Fruit fly (Drosophila melanogaster) Kc167 (cell line): Measurements from ENCODE around the gene CG42727.

Experiments used
- Myc ChIP-seq: fragments of >200 bp; optimal IDR thresholded peaks from 2 replicates; lab custom pipeline; 2017; ENCODE audit warnings: missing external identifiers
- Sin3A ChIP-seq: fragments of >200 bp; optimal IDR thresholded peaks from 2 replicates; lab custom pipeline; 2018; ENCODE audit warnings: missing external identifiers
- h ChIP-seq: fragments of >200 bp; optimal IDR thresholded peaks from 3 replicates; lab custom pipeline; 2018; ENCODE audit warnings: missing external identifiers
- insv ChIP-seq: fragments of >200 bp; optimal IDR thresholded peaks from 3 replicates; lab custom pipeline; 2018; ENCODE audit warnings: missing external identifiers
- psq ChIP-seq: fragments of >200 bp; optimal IDR thresholded peaks from 2 replicates; lab custom pipeline; 2017; ENCODE audit warnings: missing external identifiers
- ttk ChIP-seq: sonication (Bioruptor generic); optimal IDR thresholded peaks from 2 replicates; lab custom pipeline; 2017; ENCODE audit warnings: missing external identifiers

The CG42727 gene

dm6 chr3R:15347822-15348221 lies at the start of gene CG42727, which contains the start of gene CG42726:
TSS of gene CG42727 (plus strand) at chr3R:15348048.
TSS of gene CG42726 (plus strand) at chr3R:15348048.
- TF ChIP-seq Sin3A (lab: Kevin White, UChicago) (no peak), insv (lab: Kevin White, UChicago) (no peak), psq (lab: Kevin White, UChicago) (no peak), ttk (no peak), Myc (no peak), h (lab: Kevin White, UChicago) (no peak)

DNA sequence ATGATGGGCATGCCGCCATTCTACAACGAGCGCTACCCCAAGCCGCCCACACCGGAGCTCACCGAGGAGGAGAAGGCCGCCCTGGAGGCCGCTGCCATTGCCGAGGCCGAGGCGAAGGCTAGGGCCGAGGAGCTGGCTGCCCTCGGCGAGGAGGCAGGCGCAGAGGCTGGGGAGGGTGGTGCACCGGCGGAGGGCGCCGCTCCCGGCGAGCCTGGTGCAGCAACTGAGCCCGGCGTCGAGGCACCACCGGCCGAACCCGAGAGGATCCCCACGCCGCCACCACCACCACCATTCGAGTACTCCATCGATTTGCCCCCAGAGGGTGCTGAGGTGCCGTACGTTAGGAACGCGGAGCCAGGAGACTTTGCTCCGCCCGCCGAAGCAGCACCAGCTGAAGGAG lies 42.6 kb upstream of the CG42727 start:
- TF ChIP-seq insv (lab: Kevin White, UChicago): no peak
- TF ChIP-seq Sin3A (lab: Kevin White, UChicago): no peak
- no peak for TF ChIP-seq ttk
- no peak for TF ChIP-seq psq (lab: Kevin White, UChicago)
- no peak for TF ChIP-seq h (lab: Kevin White, UChicago)
- no peak for TF ChIP-seq Myc

DNA sequence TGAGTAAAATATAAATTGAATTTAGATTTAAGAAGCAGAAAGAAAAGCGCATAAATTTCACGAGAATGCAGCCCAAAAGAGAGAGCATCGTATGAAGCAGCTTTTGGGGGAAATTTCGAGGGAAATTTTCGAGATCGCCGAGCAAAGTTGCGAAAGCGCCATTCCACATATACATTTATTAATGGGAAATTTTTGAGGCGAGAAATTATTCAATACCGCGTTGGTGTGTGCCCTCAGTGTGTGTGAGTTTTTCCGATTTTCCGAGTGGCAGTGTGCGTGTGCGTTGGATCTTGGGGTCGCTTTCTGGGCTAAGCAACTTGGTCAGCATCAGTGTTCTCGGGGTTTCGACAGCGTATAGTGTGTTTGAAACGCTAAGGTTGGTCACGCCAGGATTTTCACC lies 37.9 kb upstream of the CG42727 start, which contains the start of gene Tm2:
Gene Tm2 (plus strand): TSS at position 270 of the 400 bp plus-strand sequence.
- no peak for TF ChIP-seq Sin3A (lab: Kevin White, UChicago)

DNA sequence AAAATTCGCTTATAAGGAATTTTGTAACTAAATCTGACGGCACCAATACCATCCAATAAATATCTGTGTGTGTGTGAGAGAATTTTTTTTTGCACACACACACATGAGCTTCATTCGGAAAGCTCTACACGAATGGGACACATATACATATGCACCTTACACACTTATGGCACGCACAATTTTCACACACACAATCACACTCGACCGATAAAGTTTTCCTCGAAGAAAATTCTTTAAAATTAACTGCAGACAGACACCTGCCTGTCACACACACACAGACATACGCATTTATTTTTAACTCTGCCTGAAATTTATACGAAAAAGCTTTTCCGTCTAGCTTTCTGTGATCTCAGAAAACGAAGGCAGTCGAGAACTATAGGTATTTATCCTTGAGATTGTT lies 37.2 kb upstream of the CG42727 start:
- TF ChIP-seq psq (lab: Kevin White, UChicago) (no peak), Sin3A (lab: Kevin White, UChicago) (no peak), insv (lab: Kevin White, UChicago) (no peak), ttk (no peak), h (lab: Kevin White, UChicago) (no peak), Myc (no peak)

dm6 chr3R:15313836-15314235 lies 34.0 kb upstream of the CG42727 start:
- TF ChIP-seq Myc (no peak), h (lab: Kevin White, UChicago) (no peak), psq (lab: Kevin White, UChicago) (no peak), insv (lab: Kevin White, UChicago) (no peak), ttk (no peak), Sin3A (lab: Kevin White, UChicago) (no peak)

dm6 chr3R:15316326-15316725 lies 31.5 kb upstream of the CG42727 start, which contains the start of gene CG14866:
TSS of gene CG14866 (plus strand) at chr3R:15316471.
- TF ChIP-seq insv (lab: Kevin White, UChicago): no peak

- TF ChIP-seq insv (lab: Kevin White, UChicago) (no peak), h (lab: Kevin White, UChicago) (no peak), ttk (no peak), Sin3A (lab: Kevin White, UChicago) (no peak), Myc (no peak), psq (lab: Kevin White, UChicago) (no peak)
Measured at dm6 chr3R:15319912-15320746, 27.7 kb upstream of the CG42727 start, which contains the start of the genes CG6276 and CG44040. TSS of gene CG6276 (minus strand) at chr3R:15320069. TSS of gene CG44040 (plus strand) at chr3R:15320378.

DNA sequence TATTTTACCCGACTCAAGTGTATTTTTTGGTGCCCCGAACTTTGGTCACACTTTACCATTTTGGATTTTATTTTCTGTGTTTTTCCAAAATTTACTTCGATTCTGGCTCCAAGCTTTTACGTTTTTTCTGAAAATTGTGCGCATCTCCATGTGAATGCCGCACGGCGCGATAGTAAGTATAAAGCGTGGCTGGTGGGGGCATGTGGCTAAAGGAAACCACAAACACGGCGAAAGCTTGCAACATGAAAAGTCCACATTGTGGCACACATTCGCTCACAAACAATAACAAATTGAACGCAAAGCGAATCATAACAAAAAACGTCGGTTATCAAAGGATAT lies 27.1 kb upstream of the CG42727 start, which contains the start of gene ear:
Gene ear (plus strand): TSS at position 10 of the 339 bp plus-strand sequence.
- TF ChIP-seq h (lab: Kevin White, UChicago) (no peak), psq (lab: Kevin White, UChicago) (no peak), ttk (no peak)

- TF ChIP-seq ttk (no peak), h (lab: Kevin White, UChicago) (no peak), insv (lab: Kevin White, UChicago) (no peak), psq (lab: Kevin White, UChicago) (no peak), Myc (no peak), Sin3A (lab: Kevin White, UChicago) (no peak)
Measured at dm6 chr3R:15328083-15328779, 19.6 kb upstream of the CG42727 start, which contains the start of the genes CG6236 and ea. TSS of gene CG6236 (minus strand) at chr3R:15328269. TSS of gene ea (plus strand) at chr3R:15328729.

- TF ChIP-seq Sin3A (lab: Kevin White, UChicago) (no peak), Myc (no peak), psq (lab: Kevin White, UChicago) (no peak), ttk (no peak), insv (lab: Kevin White, UChicago) (no peak), h (lab: Kevin White, UChicago) (no peak)
Measured at dm6 chr3R:15330472-15330871, 17.4 kb upstream of the CG42727 start, which contains the start of gene mRpL9. TSS of gene mRpL9 (plus strand) at chr3R:15330738.

DNA sequence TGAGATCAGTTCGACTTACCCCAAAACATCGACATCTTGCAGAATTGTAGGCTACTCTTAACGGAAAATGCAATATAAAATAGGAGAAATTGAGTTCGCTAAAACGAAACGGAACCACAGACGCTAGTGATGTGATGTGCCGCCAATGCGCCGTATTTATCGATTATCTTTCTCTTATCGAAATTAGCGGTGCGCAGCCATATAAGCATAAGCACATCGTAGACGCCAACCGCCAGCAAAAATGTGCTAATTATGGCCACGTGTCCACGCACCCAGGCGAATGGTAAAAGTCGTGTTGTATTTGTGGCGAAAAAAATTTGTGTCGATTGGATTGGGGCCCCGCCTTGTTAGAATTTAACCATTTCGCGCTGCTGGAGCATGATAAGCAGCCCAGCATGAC lies 14.9 kb upstream of the CG42727 start, which contains the start of the genes Fkbp39 and Cyfip:
Gene Fkbp39 (minus strand): TSS at position 140 of the 400 bp plus-strand sequence.
Gene Cyfip (plus strand): TSS at position 273 of the 400 bp plus-strand sequence.
- TF ChIP-seq insv (lab: Kevin White, UChicago): no peak
- TF ChIP-seq Sin3A (lab: Kevin White, UChicago): no peak
- TF ChIP-seq h (lab: Kevin White, UChicago): no peak
- no peak for TF ChIP-seq psq (lab: Kevin White, UChicago)
- no peak for TF ChIP-seq ttk
- no peak for TF ChIP-seq Myc

DNA sequence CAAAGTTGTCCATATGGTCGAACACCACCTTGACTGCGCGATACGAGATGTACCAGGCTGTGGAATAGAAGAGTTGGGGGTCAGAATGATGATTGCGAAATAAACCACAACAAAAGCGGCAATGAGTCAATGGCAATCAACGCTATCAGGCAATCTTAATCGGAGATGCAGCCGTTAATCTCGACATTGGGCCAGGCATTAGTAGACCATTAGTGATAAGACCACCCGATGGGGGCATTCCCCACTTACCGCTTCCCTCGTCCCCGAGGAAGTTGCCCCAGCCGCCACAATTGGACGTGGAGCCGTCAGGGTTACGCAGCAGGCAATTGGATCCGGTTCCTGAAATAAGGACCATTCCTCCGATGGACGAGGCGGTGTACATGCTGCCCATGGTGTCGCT lies 8.7 kb upstream of the CG42727 start:
- TF ChIP-seq insv (lab: Kevin White, UChicago) (no peak), h (lab: Kevin White, UChicago) (no peak), ttk (no peak), psq (lab: Kevin White, UChicago) (no peak), Myc (no peak), Sin3A (lab: Kevin White, UChicago) (no peak)
